Worm (Caenorhabditis elegans): Measurements from ENCODE around the gene T09B9.1.

DNA sequence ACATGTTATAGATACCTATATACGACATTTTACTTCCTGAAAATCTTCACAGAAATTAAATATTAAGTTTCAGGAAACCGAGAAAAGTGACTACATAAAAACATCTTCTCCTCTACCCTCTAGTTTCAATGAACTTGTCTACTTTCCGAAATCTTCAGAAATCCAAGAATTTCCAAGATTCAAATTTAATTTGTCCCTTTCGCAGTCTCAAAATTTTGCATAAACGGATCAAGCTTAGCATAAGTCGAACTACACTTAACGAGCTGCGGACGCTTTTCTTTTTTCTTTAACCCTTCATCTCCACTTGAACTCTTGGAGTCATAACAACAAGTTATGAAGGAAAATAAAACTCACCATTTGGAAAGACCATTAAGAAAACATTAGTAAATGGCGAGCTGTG lies 48.4 kb downstream of the T09B9.1 start:
- TF ChIP-seq F55B11.4 (tag; optimal IDR thresholded peaks at IDR 0.05; ENCODE audit: borderline replicate concordance, insufficient read depth) (no peak), madf-8 (GFP tag; conservative IDR thresholded peaks at IDR 0.05) (no peak), nhr-90 (tag; optimal IDR thresholded peaks at IDR 0.05) (no peak), C06A6.2 (GFP tag; conservative IDR thresholded peaks at IDR 0.05) (no peak), lin-35 (GFP tag; optimal IDR thresholded peaks at IDR 0.05) (no peak), snpc-4 (GFP tag; optimal IDR thresholded peaks at IDR 0.05) (no peak), snpc-4 (tag; optimal IDR thresholded peaks at IDR 0.05) (no peak), F23B12.7 (tag; optimal IDR thresholded peaks at IDR 0.05; ENCODE audit: insufficient read depth) (no peak), K12H6.12 (tag; optimal IDR thresholded peaks at IDR 0.05) (no peak), dpl-1 (GFP tag; optimal IDR thresholded peaks at IDR 0.05) (no peak), ama-1 (optimal IDR thresholded peaks at IDR 0.05) (no peak), ama-1 (GFP tag; optimal IDR thresholded peaks at IDR 0.05) (no peak), ceh-91 (GFP tag; IDR thresholded peaks at IDR 0.05) (no peak)

All from whole organism, young adult.